Worm (Caenorhabditis elegans) whole organism, L1 larva: ENCODE data around the gene F41F3.3.

Experiments used
- F16B12.6 ChIP-seq: fragments of 150-350 bp; optimal IDR thresholded peaks from 2 replicates; lab custom pipeline; 2014; ENCODE audit warnings: missing biosample characterization, missing genetic modification characterization
- aha-1 ChIP-seq: fragments of 150-350 bp; optimal IDR thresholded peaks from 2 replicates; lab custom pipeline; 2014; ENCODE audit warnings: missing biosample characterization, missing genetic modification characterization
- blmp-1 ChIP-seq: fragments of 150-350 bp; optimal IDR thresholded peaks from 2 replicates; lab custom pipeline; 2014; ENCODE audit warnings: missing biosample characterization, missing genetic modification characterization
- ceh-8 ChIP-seq: fragments of 200-800 bp; sonication (Bioruptor generic); optimal IDR thresholded peaks from 2 replicates; lab custom pipeline; 2018; ENCODE audit warnings: mild to moderate bottlenecking, missing genetic modification characterization, moderate library complexity, missing compliant biosample characterization
- ceh-90 ChIP-seq: sonication (generic microtip); optimal IDR thresholded peaks from 2 replicates; lab custom pipeline; 2016; ENCODE audit warnings: missing genetic modification characterization, missing compliant biosample characterization
- dsc-1 ChIP-seq: sonication (generic microtip); optimal IDR thresholded peaks from 2 replicates; lab custom pipeline; 2016; ENCODE audit warnings: mild to moderate bottlenecking, missing genetic modification characterization, missing compliant biosample characterization
- efl-1 ChIP-seq, 4 experiments: fragments of 150-350 bp; optimal IDR thresholded peaks in 3 of 4; peaks in 1 of 4; 1 replicate in 1 of 4; 2 replicates in 3 of 4; lab custom pipeline; 2014; ENCODE audit warnings: missing biosample characterization in 2 of 4, missing genetic modification characterization in 2 of 4, missing genetic modification reagents in 2 of 4
- efl-3 ChIP-seq: fragments of 200-800 bp; sonication (Bioruptor generic); optimal IDR thresholded peaks from 2 replicates; lab custom pipeline; 2018; ENCODE audit warnings: mild to moderate bottlenecking, missing genetic modification characterization, missing compliant biosample characterization
- egl-27 ChIP-seq, 2 experiments: fragments of 150-350 bp in 1 of 2; sonication (generic microtip); optimal IDR thresholded peaks; 3 replicates each; lab custom pipeline; 2017 to 2018; ENCODE audit warnings: missing biosample characterization in 2 of 2, missing genetic modification characterization in 2 of 2, missing genetic modification reagents in 2 of 2
- elt-2 ChIP-seq: sonication (generic microtip); optimal IDR thresholded peaks from 2 replicates; lab custom pipeline; 2016; ENCODE audit warnings: missing genetic modification characterization, mild to moderate bottlenecking, inconsistent platforms, missing compliant biosample characterization, missing genetic modification reagents
- elt-3 ChIP-seq, 6 experiments: fragments of 150-350 bp in 1 of 6; sonication (generic microtip); optimal IDR thresholded peaks; 2 replicates each; lab custom pipeline; 2017 to 2018; ENCODE audit warnings: missing biosample characterization in 6 of 6, missing genetic modification characterization in 6 of 6, inconsistent platforms in 1 of 6
- ets-5 ChIP-seq: fragments of 200-800 bp; sonication (Bioruptor generic); IDR thresholded peaks from 2 replicates; pipeline ENCODE4 v1.3.6; 2022; ENCODE audit warnings: missing genetic modification characterization, missing compliant biosample characterization
- fkh-10 ChIP-seq: sonication (generic microtip); optimal IDR thresholded peaks from 2 replicates; lab custom pipeline; 2017; ENCODE audit warnings: missing biosample characterization, missing genetic modification reagents, missing genetic modification characterization
- fkh-8 ChIP-seq: sonication (generic microtip); optimal IDR thresholded peaks from 2 replicates; lab custom pipeline; 2016; ENCODE audit warnings: mild to moderate bottlenecking, missing genetic modification characterization, missing compliant biosample characterization
- hlh-4 ChIP-seq: sonication (generic microtip); optimal IDR thresholded peaks from 2 replicates; lab custom pipeline; 2016; ENCODE audit warnings: mild to moderate bottlenecking, missing genetic modification characterization, missing compliant biosample characterization
- hpl-2 ChIP-seq: fragments of 150-350 bp; optimal IDR thresholded peaks from 2 replicates; lab custom pipeline; 2014; ENCODE audit warnings: missing biosample characterization, missing genetic modification reagents, missing genetic modification characterization
- isw-1 ChIP-seq: fragments of 200-800 bp; sonication (Bioruptor generic); IDR thresholded peaks from 2 replicates; pipeline ENCODE4 v1.3.6; 2022; ENCODE audit warnings: missing genetic modification characterization, missing compliant biosample characterization
- jun-1 ChIP-seq: fragments of 150-350 bp; optimal IDR thresholded peaks from 2 replicates; lab custom pipeline; 2014; ENCODE audit warnings: missing biosample characterization, missing genetic modification reagents, missing genetic modification characterization
- lin-15B ChIP-seq: fragments of 150-350 bp; sonication (generic microtip); optimal IDR thresholded peaks from 3 replicates; lab custom pipeline; 2014; ENCODE audit warnings: missing biosample characterization, missing genetic modification characterization
- lin-35 ChIP-seq, 2 experiments: fragments of 150-350 bp; optimal IDR thresholded peaks; 2 replicates each; lab custom pipeline; 2014; ENCODE audit warnings: missing biosample characterization in 2 of 2, missing genetic modification characterization in 2 of 2, missing genetic modification reagents in 2 of 2
- lsy-2 ChIP-seq, 2 experiments: fragments of 150-350 bp; optimal IDR thresholded peaks; 2 replicates each; lab custom pipeline; 2014; ENCODE audit warnings: missing biosample characterization in 2 of 2, missing genetic modification characterization in 2 of 2
- mab-9 ChIP-seq: fragments of 200-800 bp; sonication (Bioruptor generic); IDR thresholded peaks from 2 replicates; pipeline ENCODE4 v1.3.6; 2022; ENCODE audit warnings: missing genetic modification reagents, missing genetic modification characterization, missing compliant biosample characterization
- mep-1 ChIP-seq: fragments of 150-350 bp; optimal IDR thresholded peaks from 2 replicates; lab custom pipeline; 2014; ENCODE audit warnings: missing biosample characterization, missing genetic modification characterization
- nhr-11 ChIP-seq: fragments of 150-350 bp; optimal IDR thresholded peaks from 2 replicates; lab custom pipeline; 2014; ENCODE audit warnings: missing biosample characterization, missing genetic modification characterization
- nhr-12 ChIP-seq: sonication (generic microtip); optimal IDR thresholded peaks from 2 replicates; lab custom pipeline; 2017; ENCODE audit warnings: missing biosample characterization, missing genetic modification characterization
- nhr-19 ChIP-seq: fragments of 200-800 bp; sonication (Bioruptor generic); conservative IDR thresholded peaks from 2 replicates; pipeline ENCODE4 v1.3.6; 2022; ENCODE audit warnings: missing genetic modification characterization, missing compliant biosample characterization
- nhr-20 ChIP-seq: sonication (generic microtip); optimal IDR thresholded peaks from 2 replicates; lab custom pipeline; 2016; ENCODE audit warnings: mild to moderate bottlenecking, missing genetic modification characterization, missing compliant biosample characterization
- nhr-237 ChIP-seq: fragments of 150-350 bp; optimal IDR thresholded peaks from 2 replicates; lab custom pipeline; 2014; ENCODE audit warnings: missing biosample characterization, missing genetic modification characterization
- nhr-28 ChIP-seq: fragments of 150-350 bp; optimal IDR thresholded peaks from 2 replicates; lab custom pipeline; 2014; ENCODE audit warnings: missing biosample characterization, missing genetic modification characterization
- nhr-47 ChIP-seq: sonication (generic microtip); optimal IDR thresholded peaks from 2 replicates; lab custom pipeline; 2016; ENCODE audit warnings: mild to moderate bottlenecking, missing genetic modification characterization, moderate library complexity, missing compliant biosample characterization
- nhr-71 ChIP-seq: sonication (generic microtip); optimal IDR thresholded peaks from 2 replicates; lab custom pipeline; 2016; ENCODE audit warnings: mild to moderate bottlenecking, missing genetic modification characterization, moderate library complexity, missing compliant biosample characterization
- nhr-76 ChIP-seq: sonication (generic microtip); optimal IDR thresholded peaks from 2 replicates; lab custom pipeline; 2017; ENCODE audit warnings: missing biosample characterization, missing genetic modification characterization
- nhr-85 ChIP-seq: sonication (generic microtip); peaks from one replicate; lab custom pipeline; 2016; ENCODE audit warnings: missing genetic modification characterization, inconsistent platforms, missing compliant biosample characterization
- nhr-90 ChIP-seq: sonication (generic microtip); optimal IDR thresholded peaks from 2 replicates; lab custom pipeline; 2016; ENCODE audit warnings: mild to moderate bottlenecking, missing genetic modification characterization, missing compliant biosample characterization; ENCODE audit not compliant: poor library complexity
- pax-3 ChIP-seq: fragments of 200-800 bp; sonication (Bioruptor generic); optimal IDR thresholded peaks from 2 replicates; lab custom pipeline; 2018; ENCODE audit warnings: mild to moderate bottlenecking, missing genetic modification characterization, moderate library complexity, missing compliant biosample characterization
- snpc-4 ChIP-seq: fragments of 150-350 bp; optimal IDR thresholded peaks from 2 replicates; lab custom pipeline; 2014; ENCODE audit warnings: missing biosample characterization, missing genetic modification characterization
- snu-23 ChIP-seq: sonication (generic microtip); optimal IDR thresholded peaks from 2 replicates; lab custom pipeline; 2016; ENCODE audit warnings: missing genetic modification characterization, missing compliant biosample characterization
- xbp-1 ChIP-seq: sonication (generic microtip); optimal IDR thresholded peaks from 2 replicates; lab custom pipeline; 2016; ENCODE audit warnings: missing genetic modification characterization, missing compliant biosample characterization
- zip-4 ChIP-seq: fragments of 200-800 bp; sonication (Bioruptor generic); optimal IDR thresholded peaks from 2 replicates; lab custom pipeline; 2018; ENCODE audit warnings: mild to moderate bottlenecking, missing genetic modification characterization, moderate library complexity, missing compliant biosample characterization

Gene F41F3.3

ce11 chrV:4655175-4655574 is 7.1 kb upstream of the F41F3.3 start, which contains the start of gene F41F3.9:
Gene F41F3.9 (plus strand): TSS chrV:4655475.
- TF ChIP-seq aha-1 (tag; lab: Kevin White, UChicago) (no peak), ceh-90 (no peak), nhr-237 (tag; lab: Kevin White, UChicago) (no peak), efl-3 (GFP tag; lab: Kevin White, UChicago) (no peak), nhr-47 (tag; lab: Kevin White, UChicago) (no peak), nhr-19 (GFP tag; lab: Robert Waterston, UW) (no peak), pax-3 (tag; lab: Kevin White, UChicago) (no peak), blmp-1 (no peak)

- TF ChIP-seq ceh-90 (no peak), snpc-4 (tag; lab: Kevin White, UChicago) (no peak), lin-35 (GFP tag; optimal IDR thresholded peaks at IDR 0.05; lab: Kevin White, UChicago) (no peak), nhr-11 (no peak), zip-4 (no peak), dsc-1 (no peak), mep-1 (tag; lab: Kevin White, UChicago) (no peak), isw-1 (GFP tag; lab: Robert Waterston, UW) (no peak), fkh-10 (no peak), xbp-1 (no peak), ets-5 (GFP tag; lab: Robert Waterston, UW) (no peak), nhr-28 (no peak), egl-27 (tag; optimal IDR thresholded peaks at IDR 0.05; lab: Kevin White, UChicago) (no peak), nhr-237 (tag; lab: Kevin White, UChicago) (no peak), lin-15B (tag; lab: Kevin White, UChicago) (no peak), nhr-90 (tag; lab: Kevin White, UChicago) (no peak), nhr-12 (tag; lab: Kevin White, UChicago) (no peak), mab-9 (GFP tag; lab: Robert Waterston, UW) (no peak), fkh-8 (tag; lab: Kevin White, UChicago) (no peak), lsy-2 (tag; optimal IDR thresholded peaks at IDR 0.05; lab: Kevin White, UChicago) (no peak)
- TF ChIP-seq, all 84 proteins: peak for 0
These were observed 6.0 kb upstream of the F41F3.3 start, which contains the start of the genes col-139 and F41F3.1 for ce11 chrV:4653871-4654605. Gene col-139 (minus strand): TSS chrV:4653971. Gene F41F3.1 (plus strand): TSS chrV:4654555.

- TF ChIP-seq lin-15B (tag; lab: Kevin White, UChicago) (no peak), lin-35 (GFP tag; optimal IDR thresholded peaks at IDR 0.05; lab: Kevin White, UChicago) (no peak), ceh-8 (GFP tag; lab: Kevin White, UChicago) (peak; percentile 49), hlh-4 (tag; lab: Kevin White, UChicago) (no peak), hpl-2 (GFP tag; lab: Kevin White, UChicago) (no peak), F16B12.6 (tag; lab: Kevin White, UChicago) (no peak), jun-1 (tag; lab: Kevin White, UChicago) (no peak)
- TF ChIP-seq, all 84 proteins: peak for 1
These were observed 5.1 kb upstream of the F41F3.3 start for ce11 chrV:4653093-4653492.

ce11 chrV:4651480-4651879 is 3.4 kb upstream of the F41F3.3 start:
- TF ChIP-seq elt-2 (tag; lab: Kevin White, UChicago) = peak; percentile 11
- TF ChIP-seq lsy-2 (tag; optimal IDR thresholded peaks at IDR 0.05; lab: Kevin White, UChicago) = no peak
- peak; percentile 11 for TF ChIP-seq nhr-85 (tag; lab: Kevin White, UChicago)
- no peak for TF ChIP-seq efl-1 (optimal IDR thresholded peaks at IDR 0.05; lab: Kevin White, UChicago)
- peak in 1 of 2 experiments; percentile 45 for TF ChIP-seq efl-1 (GFP tag; optimal IDR thresholded peaks at IDR 0.05 in 1 of 2; lab: Kevin White, UChicago)
- TF ChIP-seq snu-23 (GFP tag; lab: Kevin White, UChicago) = peak; percentile 23
- no peak for TF ChIP-seq nhr-76 (tag; lab: Kevin White, UChicago)
- no peak for TF ChIP-seq nhr-71 (tag; lab: Kevin White, UChicago)
- TF ChIP-seq blmp-1 = peak; percentile 86
- peak in 3 of 6 experiments; percentile 15 to 54 (median 48) for TF ChIP-seq elt-3 (tag; optimal IDR thresholded peaks at IDR 0.05; lab: Kevin White, UChicago)
- peak in 1 of 2 experiments; percentile 18 for TF ChIP-seq lin-35 (GFP tag; optimal IDR thresholded peaks at IDR 0.05; lab: Kevin White, UChicago)
- peak; percentile 23 for TF ChIP-seq mep-1 (tag; lab: Kevin White, UChicago)
- TF ChIP-seq nhr-20 (tag; lab: Kevin White, UChicago) = peak; percentile 24
